Fruit fly (Drosophila melanogaster): Measurements from ENCODE around the gene Alp12.

dm6 chr2L:19397617-19398316 lies 26.1 kb upstream of the Alp12 start:
- TF ChIP-seq H15 (GFP tag; IDR thresholded peaks at IDR 0.05), result no peak
- peak; percentile 32 for TF ChIP-seq Oli (tag; optimal IDR thresholded peaks at IDR 0.05)
- TF ChIP-seq D19B (GFP tag; optimal IDR thresholded peaks at IDR 0.05), result peak; percentile 3
- TF ChIP-seq gsb (GFP tag; IDR thresholded peaks at IDR 0.05), result no peak

Data from whole organism, embryonic.